Fruit fly (Drosophila melanogaster) whole organism, embryonic: ENCODE results near the gene CG42781.

ENCODE experiments used
- Awh ChIP-seq: fragments of 200-800 bp; sonication (Bioruptor generic); IDR thresholded peaks from 2 replicates; pipeline ENCODE4, ENCODE4 v1.3.6; 2022; ENCODE audit warnings: missing biosample characterization, missing genetic modification characterization
- B-H2 ChIP-seq: fragments of 200-800 bp; sonication (Bioruptor generic); optimal IDR thresholded peaks from 2 replicates; lab custom pipeline; 2018; ENCODE audit warnings: missing biosample characterization, mild to moderate bottlenecking, missing genetic modification characterization
- BEAF-32 ChIP-seq: fragments of 200-800 bp; sonication (Bioruptor generic); optimal IDR thresholded peaks from 3 replicates; lab custom pipeline; 2017; ENCODE audit warnings: missing biosample characterization, missing genetic modification characterization, mild to moderate bottlenecking, moderate library complexity, missing genetic modification reagents
- CG10267 ChIP-seq: fragments of 200-800 bp; sonication (Bioruptor generic); optimal IDR thresholded peaks from 2 replicates; lab custom pipeline; 2018; ENCODE audit warnings: missing biosample characterization, mild to moderate bottlenecking, missing genetic modification characterization, moderate library complexity
- CG10274 ChIP-seq: fragments of 200-800 bp; sonication (Bioruptor generic); optimal IDR thresholded peaks from 3 replicates; lab custom pipeline; 2017; ENCODE audit warnings: missing biosample characterization, mild to moderate bottlenecking, missing genetic modification characterization
- CG10321 ChIP-seq: fragments of 200-800 bp; sonication (Bioruptor generic); IDR thresholded peaks from 2 replicates; pipeline ENCODE4 v1.3.6; 2022; ENCODE audit warnings: missing biosample characterization, missing genetic modification characterization
- CG12236 ChIP-seq: fragments of 200-800 bp; sonication (Bioruptor generic); optimal IDR thresholded peaks from 2 replicates; lab custom pipeline; 2016; ENCODE audit warnings: missing biosample characterization, missing genetic modification characterization
- CG14965 ChIP-seq: fragments of 200-800 bp; sonication (Bioruptor generic); optimal IDR thresholded peaks from 2 replicates; lab custom pipeline; 2016; ENCODE audit warnings: missing biosample characterization, missing genetic modification characterization, borderline replicate concordance
- CG16779 ChIP-seq: fragments of 200-800 bp; sonication (Bioruptor generic); IDR thresholded peaks from 2 replicates; pipeline ENCODE4 v1.3.6; 2022; ENCODE audit warnings: missing biosample characterization, missing genetic modification characterization
- CG16815 ChIP-seq: fragments of 200-800 bp; sonication (Bioruptor generic); optimal IDR thresholded peaks from 3 replicates; lab custom pipeline; 2017; ENCODE audit warnings: missing biosample characterization, mild to moderate bottlenecking, missing genetic modification characterization
- CG17328 ChIP-seq: fragments of 200-800 bp; sonication (Bioruptor generic); IDR thresholded peaks from 2 replicates; pipeline ENCODE4 v1.3.6; 2022; ENCODE audit warnings: missing biosample characterization, missing genetic modification characterization
- CG17912 ChIP-seq: fragments of 200-800 bp; sonication (Bioruptor generic); optimal IDR thresholded peaks from 2 replicates; lab custom pipeline; 2018; ENCODE audit warnings: missing biosample characterization, mild to moderate bottlenecking, missing genetic modification characterization
- CG18599 ChIP-seq: fragments of 200-800 bp; sonication (Bioruptor generic); optimal IDR thresholded peaks from 3 replicates; lab custom pipeline; 2017; ENCODE audit warnings: missing biosample characterization, missing genetic modification characterization, mild to moderate bottlenecking, moderate library complexity, missing genetic modification reagents
- CG18619 ChIP-seq: fragments of 200-800 bp; sonication (Bioruptor generic); optimal IDR thresholded peaks from 3 replicates; lab custom pipeline; 2017; ENCODE audit warnings: missing biosample characterization, mild to moderate bottlenecking, missing genetic modification characterization
- CG3281 ChIP-seq: fragments of 200-800 bp; sonication (Bioruptor generic); optimal IDR thresholded peaks from 3 replicates; lab custom pipeline; 2017; ENCODE audit warnings: missing biosample characterization, mild to moderate bottlenecking, missing genetic modification characterization
- CG5245 ChIP-seq: fragments of 200-800 bp; sonication (Bioruptor generic); optimal IDR thresholded peaks from 3 replicates; lab custom pipeline; 2016; ENCODE audit warnings: missing biosample characterization, missing genetic modification characterization
- Dp ChIP-seq: fragments of 200-800 bp; sonication (Bioruptor generic); optimal IDR thresholded peaks from 2 replicates; lab custom pipeline; 2018; ENCODE audit warnings: missing biosample characterization, mild to moderate bottlenecking, missing genetic modification characterization, moderate library complexity
- Eip74EF ChIP-seq, 2 experiments: fragments of 200-800 bp in 1 of 2; fragments of >200 bp in 1 of 2; sonication (Bioruptor generic) in 1 of 2; optimal IDR thresholded peaks; 2 replicates each; lab custom pipeline; 2017 to 2019; ENCODE audit warnings: missing biosample characterization in 2 of 2, missing genetic modification characterization in 2 of 2, mild to moderate bottlenecking in 1 of 2, moderate library complexity in 1 of 2
- Ets97D ChIP-seq: fragments of 200-800 bp; sonication (Bioruptor generic); optimal IDR thresholded peaks from 3 replicates; lab custom pipeline; 2016; ENCODE audit warnings: missing biosample characterization, missing genetic modification characterization
- HmgD ChIP-seq: fragments of 200-800 bp; sonication (Bioruptor generic); optimal IDR thresholded peaks from 3 replicates; lab custom pipeline; 2016; ENCODE audit warnings: missing biosample characterization, missing genetic modification characterization
- Lhr ChIP-seq: fragments of 200-800 bp; sonication (Bioruptor generic); optimal IDR thresholded peaks from 3 replicates; lab custom pipeline; 2017; ENCODE audit warnings: mild to moderate bottlenecking, missing biosample characterization, missing genetic modification reagents, missing genetic modification characterization
- Med ChIP-seq: fragments of 200-800 bp; sonication (Bioruptor generic); peaks from one replicate; lab custom pipeline; 2016; ENCODE audit warnings: missing biosample characterization, missing genetic modification characterization, mild to moderate bottlenecking, inconsistent platforms, moderate library complexity
- Myb ChIP-seq: fragments of 200-800 bp; sonication (Bioruptor generic); optimal IDR thresholded peaks from 2 replicates; lab custom pipeline; 2016; ENCODE audit warnings: missing biosample characterization, missing genetic modification characterization
- NC2α ChIP-seq: fragments of 200-800 bp; sonication (Bioruptor generic); optimal IDR thresholded peaks from 2 replicates; lab custom pipeline; 2016; ENCODE audit warnings: missing biosample characterization, missing genetic modification characterization
- Oaz ChIP-seq: fragments of 200-800 bp; sonication (Bioruptor generic); IDR thresholded peaks from 2 replicates; pipeline ENCODE4 v1.3.6; 2022; ENCODE audit warnings: missing biosample characterization, missing genetic modification characterization
- Opbp ChIP-seq: fragments of 200-800 bp; sonication (Bioruptor generic); IDR thresholded peaks from 3 replicates; pipeline ENCODE4 v1.3.6; 2022; ENCODE audit warnings: missing biosample characterization, missing genetic modification characterization; ENCODE audit not compliant: partially characterized antibody
- al ChIP-seq: fragments of 200-800 bp; sonication (Bioruptor generic); IDR thresholded peaks from 2 replicates; pipeline ENCODE4 v1.3.6; 2022; ENCODE audit warnings: missing biosample characterization, missing genetic modification characterization
- bsh ChIP-seq, 2 experiments: fragments of 200-800 bp; sonication (Bioruptor generic); optimal IDR thresholded peaks; 2 replicates each; lab custom pipeline; 2017 to 2018; ENCODE audit warnings: mild to moderate bottlenecking in 2 of 2, missing biosample characterization in 2 of 2, missing genetic modification characterization in 2 of 2, moderate library complexity in 1 of 2
- crc ChIP-seq: fragments of 200-800 bp; sonication (Bioruptor generic); optimal IDR thresholded peaks from 2 replicates; lab custom pipeline; 2016; ENCODE audit warnings: missing biosample characterization, missing genetic modification characterization
- dimm ChIP-seq: fragments of 200-800 bp; sonication (Bioruptor generic); IDR thresholded peaks from 2 replicates; pipeline ENCODE4 v1.3.6; 2022; ENCODE audit warnings: missing biosample characterization, missing genetic modification characterization
- ewg ChIP-seq: fragments of 200-800 bp; sonication (Bioruptor generic); optimal IDR thresholded peaks from 3 replicates; lab custom pipeline; 2017; ENCODE audit warnings: mild to moderate bottlenecking, missing biosample characterization, missing genetic modification reagents, missing genetic modification characterization
- her ChIP-seq: fragments of 200-800 bp; sonication (Bioruptor generic); optimal IDR thresholded peaks from 2 replicates; lab custom pipeline; 2016; ENCODE audit warnings: missing biosample characterization, missing genetic modification characterization
- klu ChIP-seq: fragments of 200-800 bp; sonication (Bioruptor generic); IDR thresholded peaks from 2 replicates; pipeline ENCODE4 v1.3.6; 2022; ENCODE audit warnings: missing biosample characterization, missing genetic modification characterization
- knrl ChIP-seq: fragments of 200-800 bp; sonication (Bioruptor generic); IDR thresholded peaks from 3 replicates; pipeline ENCODE4 v1.3.6; 2022; ENCODE audit warnings: missing biosample characterization, missing genetic modification characterization; ENCODE audit not compliant: partially characterized antibody
- nerfin-2 ChIP-seq: fragments of 200-800 bp; sonication (Bioruptor generic); IDR thresholded peaks from 2 replicates; pipeline ENCODE4 v1.3.6; 2022; ENCODE audit warnings: missing biosample characterization, missing genetic modification characterization; ENCODE audit not compliant: partially characterized antibody
- odd ChIP-seq: fragments of 200-800 bp; sonication (Bioruptor generic); optimal IDR thresholded peaks from 2 replicates; lab custom pipeline; 2017; ENCODE audit warnings: missing biosample characterization, mild to moderate bottlenecking, missing genetic modification characterization
- p53 ChIP-seq: fragments of 200-800 bp; sonication (Bioruptor generic); optimal IDR thresholded peaks from 2 replicates; lab custom pipeline; 2016; ENCODE audit warnings: missing biosample characterization, missing genetic modification characterization
- prd ChIP-seq, 3 experiments: fragments of >200 bp in 2 of 3; fragments of 200-800 bp in 1 of 3; sonication (Bioruptor generic) in 1 of 3; optimal IDR thresholded peaks in 2 of 3; IDR thresholded peaks in 1 of 3; 2 replicates in 2 of 3; 3 replicates in 1 of 3; pipeline versions ENCODE4 v1.3.6 to Lab custom; 2017 to 2022; ENCODE audit warnings: missing biosample characterization in 1 of 3, missing genetic modification characterization in 1 of 3
- pzg ChIP-seq: fragments of 200-800 bp; sonication (Bioruptor generic); optimal IDR thresholded peaks from 3 replicates; lab custom pipeline; 2018; ENCODE audit warnings: missing biosample characterization, mild to moderate bottlenecking, missing genetic modification characterization, moderate library complexity
- rib ChIP-seq: fragments of 200-800 bp; sonication (Bioruptor generic); IDR thresholded peaks from 2 replicates; pipeline ENCODE4 v1.3.6; 2022; ENCODE audit warnings: missing biosample characterization, missing genetic modification characterization
- sima ChIP-seq: fragments of 200-800 bp; sonication (Bioruptor generic); optimal IDR thresholded peaks from 2 replicates; lab custom pipeline; 2016; ENCODE audit warnings: missing biosample characterization, missing genetic modification characterization
- sob ChIP-seq: fragments of 200-800 bp; sonication (Bioruptor generic); IDR thresholded peaks from 2 replicates; pipeline ENCODE4 v1.3.6; 2022; ENCODE audit warnings: missing biosample characterization, missing genetic modification characterization
- tgo ChIP-seq: fragments of 200-800 bp; sonication (Bioruptor generic); IDR thresholded peaks from 3 replicates; pipeline ENCODE4 v1.3.6; 2022; ENCODE audit warnings: missing biosample characterization, missing genetic modification characterization
- toy ChIP-seq: fragments of 200-800 bp; sonication (Bioruptor generic); IDR thresholded peaks from 2 replicates; pipeline ENCODE4 v1.3.6; 2022; ENCODE audit warnings: missing biosample characterization, missing genetic modification characterization
- wdn ChIP-seq: fragments of 200-800 bp; sonication (Bioruptor generic); IDR thresholded peaks from 2 replicates; pipeline ENCODE4 v1.3.6; 2022; ENCODE audit warnings: missing biosample characterization, missing genetic modification characterization
- zf30C ChIP-seq: fragments of 200-800 bp; sonication (Bioruptor generic); optimal IDR thresholded peaks from 3 replicates; lab custom pipeline; 2018; ENCODE audit warnings: missing biosample characterization, mild to moderate bottlenecking, missing genetic modification characterization

The CG42781 gene

DNA sequence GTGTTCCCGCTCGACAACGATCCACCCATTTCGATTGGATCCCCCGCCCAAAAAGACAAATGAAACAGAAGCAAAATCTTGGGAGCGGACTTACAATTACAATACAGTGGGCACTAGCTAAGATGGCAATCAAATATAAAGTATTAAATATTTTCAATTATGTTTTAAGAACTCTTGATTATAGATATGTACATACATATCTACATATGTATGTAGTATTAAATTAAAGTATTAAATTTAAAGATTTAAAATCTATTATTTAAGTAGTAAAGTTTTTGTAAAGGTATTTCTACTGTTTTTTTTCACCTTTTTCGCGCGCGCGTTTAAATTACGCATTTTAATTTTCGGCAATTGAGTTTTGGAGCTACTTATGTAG lies 48.0 kb downstream of the CG42781 start (continued):
- no peak for TF ChIP-seq CG10321 (GFP tag; lab: Robert Waterston, UW)
- no peak for TF ChIP-seq sima (GFP tag; lab: Kevin White, UChicago)
- no peak for TF ChIP-seq pzg (GFP tag; lab: Kevin White, UChicago)
- no peak for TF ChIP-seq wdn (GFP tag; lab: Robert Waterston, UW)
- no peak for TF ChIP-seq CG17912
- peak; percentile 47; the same call in 1 of the 2 replicates for TF ChIP-seq Awh (GFP tag; lab: Robert Waterston, UW)

DNA sequence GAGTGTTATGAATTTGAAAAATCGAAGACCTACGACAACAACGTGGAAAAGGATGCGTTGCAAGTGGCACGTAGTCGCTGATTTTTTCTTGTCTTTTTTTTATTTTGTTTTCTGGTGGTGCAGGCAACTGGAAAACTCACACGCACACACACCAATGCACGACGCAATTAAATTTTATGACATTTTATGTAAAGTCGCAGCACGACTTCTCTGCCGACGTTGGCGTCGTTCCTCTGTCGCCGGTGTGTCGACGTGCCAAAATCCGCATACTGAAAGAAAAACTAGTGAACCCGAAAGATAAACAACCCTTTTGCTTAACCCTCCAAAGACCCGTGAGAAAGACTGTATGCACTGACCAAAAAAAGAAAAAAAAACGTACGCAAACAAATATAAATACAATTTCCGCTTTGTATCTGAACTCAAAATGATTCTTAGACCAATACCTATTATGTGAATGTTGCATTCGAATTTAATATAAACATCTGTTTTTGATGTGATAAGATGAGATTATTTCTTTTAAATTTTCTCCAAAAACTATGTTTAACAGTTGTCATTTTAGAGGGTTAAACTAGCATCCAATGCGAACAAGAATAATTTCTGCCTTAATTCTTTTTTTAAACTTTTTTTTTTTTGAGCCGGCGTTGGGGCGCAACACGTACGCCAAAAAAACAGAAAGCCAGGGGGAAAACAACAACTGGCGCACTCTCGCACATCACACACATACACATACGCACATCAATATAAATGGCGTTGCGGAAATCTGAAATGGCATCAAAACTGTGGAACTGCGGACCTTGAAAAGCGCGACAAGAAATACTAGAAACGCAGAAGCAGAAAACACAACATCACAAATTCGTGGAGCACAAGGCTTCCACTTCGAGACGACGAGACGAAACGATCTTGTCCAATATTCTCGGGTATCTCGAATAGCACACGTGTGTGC lies 48.7 kb downstream of the CG42781 start:
- TF ChIP-seq Med (GFP tag; lab: Kevin White, UChicago): peak; percentile 84
- peak; percentile 36 for TF ChIP-seq crc
- TF ChIP-seq CG17328 (GFP tag; lab: Robert Waterston, UW): no peak
- TF ChIP-seq her (GFP tag; lab: Kevin White, UChicago): peak; percentile 50
- no peak for TF ChIP-seq HmgD (GFP tag; lab: Kevin White, UChicago)
- no peak for TF ChIP-seq Opbp (GFP tag; lab: Robert Waterston, UW)
- no peak for TF ChIP-seq p53
- TF ChIP-seq klu (GFP tag; lab: Robert Waterston, UW): 0 out of 2 replicates have a peak, but pooled peaks have one; percentile 20
- peak; percentile 75 for TF ChIP-seq al (GFP tag; lab: Robert Waterston, UW)
- TF ChIP-seq CG16815: peak; percentile 6
- TF ChIP-seq bsh (GFP tag; optimal IDR thresholded peaks at IDR 0.05; lab: Kevin White, UChicago): peak in 1 of 2 experiments; percentile 34
- TF ChIP-seq rib (GFP tag; lab: Robert Waterston, UW): no peak; the same call in 1 of the 2 replicates
- no peak for TF ChIP-seq odd (GFP tag; lab: Kevin White, UChicago)
- TF ChIP-seq CG3281 (GFP tag; lab: Kevin White, UChicago): peak; percentile 69
- no peak for TF ChIP-seq CG16779 (GFP tag; lab: Robert Waterston, UW)
- peak; percentile 60 for TF ChIP-seq CG18599 (GFP tag; lab: Kevin White, UChicago)
- no peak for TF ChIP-seq CG12236 (GFP tag; lab: Kevin White, UChicago)
- peak; percentile 67 for TF ChIP-seq zf30C
- TF ChIP-seq Myb: peak; percentile 43
- TF ChIP-seq prd (optimal IDR thresholded peaks at IDR 0.05; lab: Kevin White, UChicago): no peak
- peak; percentile 45; the same call in 2 of the 3 replicates for TF ChIP-seq prd (GFP tag; IDR thresholded peaks at IDR 0.05; lab: Robert Waterston, UW)
- no peak for TF ChIP-seq BEAF-32
- no peak for TF ChIP-seq NC2α (GFP tag; lab: Kevin White, UChicago)
- TF ChIP-seq toy (GFP tag; lab: Robert Waterston, UW): no peak
- TF ChIP-seq nerfin-2: no peak
- TF ChIP-seq CG10274: no peak
- no peak for TF ChIP-seq Eip74EF (GFP tag; optimal IDR thresholded peaks at IDR 0.05; lab: Kevin White, UChicago)
- TF ChIP-seq CG10267 (tag; lab: Kevin White, UChicago): no peak
- TF ChIP-seq tgo (GFP tag; lab: Robert Waterston, UW): no peak
- TF ChIP-seq CG18619 (GFP tag; lab: Kevin White, UChicago): peak; percentile 2
- no peak for TF ChIP-seq Dp (GFP tag; lab: Kevin White, UChicago)
- TF ChIP-seq B-H2: no peak
- no peak for TF ChIP-seq ewg (GFP tag; lab: Kevin White, UChicago)
- TF ChIP-seq CG10321 (GFP tag; lab: Robert Waterston, UW): no peak
- TF ChIP-seq Oaz (GFP tag; lab: Robert Waterston, UW): no peak
- no peak for TF ChIP-seq sob (GFP tag; lab: Robert Waterston, UW)
- TF ChIP-seq CG14965 (GFP tag; lab: Kevin White, UChicago): no peak
- no peak for TF ChIP-seq dimm
- TF ChIP-seq Lhr (GFP tag; lab: Kevin White, UChicago): no peak
- TF ChIP-seq CG5245 (GFP tag; lab: Kevin White, UChicago): no peak
- no peak for TF ChIP-seq knrl
- peak; percentile 12 for TF ChIP-seq Ets97D (GFP tag; lab: Kevin White, UChicago)
